Worm (Caenorhabditis elegans) whole organism, L3 larva: ENCODE results near the gene fbxa-184.

Experiments used
- fkh-10 ChIP-seq: sonication (generic microtip); optimal IDR thresholded peaks from 2 replicates; lab custom pipeline; 2017; ENCODE audit warnings: missing biosample characterization, missing genetic modification reagents, missing genetic modification characterization
- nfya-1 ChIP-seq: sonication (generic microtip); optimal IDR thresholded peaks from 2 replicates; lab custom pipeline; 2017; ENCODE audit warnings: missing genetic modification characterization, mild to moderate bottlenecking, missing compliant biosample characterization, antibody characterized with exemption, moderate library complexity; ENCODE audit not compliant: insufficient read depth
- nhr-25 ChIP-seq: sonication (generic microtip); optimal IDR thresholded peaks from 2 replicates; lab custom pipeline; 2017; ENCODE audit warnings: missing biosample characterization, missing genetic modification characterization
- pha-4 ChIP-seq: fragments of 150-350 bp; optimal IDR thresholded peaks from 2 replicates; lab custom pipeline; 2014; ENCODE audit warnings: missing biosample characterization, missing genetic modification reagents, missing genetic modification characterization
- pqm-1 ChIP-seq: fragments of 150-350 bp; optimal IDR thresholded peaks from 2 replicates; lab custom pipeline; 2017; ENCODE audit warnings: missing biosample characterization, missing genetic modification characterization, inconsistent platforms
- unc-62 ChIP-seq: fragments of 150-350 bp; sonication (generic microtip); optimal IDR thresholded peaks from 4 replicates; lab custom pipeline; 2014; ENCODE audit warnings: missing biosample characterization, missing genetic modification reagents, missing genetic modification characterization

DNA sequence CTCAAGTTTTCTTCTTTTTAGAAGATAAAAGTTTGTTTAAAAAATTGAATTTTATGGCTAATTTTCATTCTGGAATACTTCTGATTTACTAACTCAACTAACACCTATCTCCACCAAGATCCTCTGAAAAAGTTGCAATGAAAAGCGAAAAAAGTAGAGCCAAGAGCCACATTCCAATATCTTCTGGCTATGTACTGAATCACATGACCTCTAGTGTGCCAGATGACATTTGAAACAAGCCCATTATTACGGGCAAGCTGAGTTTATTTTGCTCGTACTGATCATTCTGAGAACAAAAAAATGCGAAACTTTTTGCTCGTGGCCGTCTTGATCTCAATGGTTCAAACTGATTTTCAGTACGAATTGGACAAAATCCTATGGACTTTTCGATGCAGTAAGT, 31.0 kb upstream of the fbxa-184 start, which contains the start of gene irld-36:
- TF ChIP-seq nfya-1 (tag; lab: Kevin White, UChicago) (no peak), nhr-25 (no peak), unc-62 (GFP tag; lab: Kevin White, UChicago) (no peak), fkh-10 (GFP tag; lab: Kevin White, UChicago) (no peak), pha-4 (tag; lab: Kevin White, UChicago) (no peak), pqm-1 (tag; lab: Kevin White, UChicago) (no peak)
